Worm (Caenorhabditis elegans): ENCODE results near the gene dach-1.

ce11 chrV:3919289-3919688 lies 30.5 kb upstream of the dach-1 start, which contains the start of gene srx-66:
- TF ChIP-seq ztf-4 (tag; optimal IDR thresholded peaks at IDR 0.05) (no peak), elt-1 (tag; optimal IDR thresholded peaks at IDR 0.05) (no peak), lin-39 (tag; optimal IDR thresholded peaks at IDR 0.05) (no peak), lin-13 (GFP tag; optimal IDR thresholded peaks at IDR 0.05) (no peak)
